Worm (Caenorhabditis elegans) whole organism, L4 larva: ENCODE results near the gene F17E9.18.

Experiments
- F26F4.8 ChIP-seq: fragments of 200-800 bp; sonication (Bioruptor generic); conservative IDR thresholded peaks from 2 replicates; pipeline ENCODE4 v1.3.6; 2022; ENCODE audit warnings: missing genetic modification characterization, missing compliant biosample characterization
- T26A8.4 ChIP-seq: fragments of 200-800 bp; sonication (Bioruptor generic); IDR thresholded peaks from 2 replicates; pipeline ENCODE4 v1.3.6; 2022; ENCODE audit warnings: missing genetic modification characterization, missing compliant biosample characterization
- Y105C5A.15 ChIP-seq: fragments of 200-800 bp; sonication (Bioruptor generic); IDR thresholded peaks from 2 replicates; pipeline ENCODE4 v1.3.6; 2022; ENCODE audit warnings: missing genetic modification characterization, missing compliant biosample characterization
- Y75B8A.6 ChIP-seq: fragments of 200-800 bp; sonication (Bioruptor generic); IDR thresholded peaks from 2 replicates; pipeline ENCODE4 v1.3.6; 2022; ENCODE audit warnings: missing genetic modification reagents, missing genetic modification characterization, missing compliant biosample characterization
- ZK337.2 ChIP-seq: fragments of 200-800 bp; sonication (Bioruptor generic); IDR thresholded peaks from 2 replicates; pipeline ENCODE4 v1.3.6; 2022; ENCODE audit warnings: missing genetic modification reagents, missing genetic modification characterization, missing compliant biosample characterization
- aha-1 ChIP-seq: fragments of 150-350 bp; peaks from one replicate; lab custom pipeline; 2014; ENCODE audit warnings: missing biosample characterization, missing genetic modification characterization
- arid-1 ChIP-seq: fragments of 200-800 bp; sonication (Bioruptor generic); conservative IDR thresholded peaks from 2 replicates; pipeline ENCODE4 v1.3.6; 2022; ENCODE audit warnings: missing genetic modification reagents, missing genetic modification characterization, missing compliant biosample characterization
- attf-4 ChIP-seq: sonication (generic microtip); optimal IDR thresholded peaks from 3 replicates; lab custom pipeline; 2017; ENCODE audit warnings: missing biosample characterization, missing genetic modification characterization
- ceh-44 ChIP-seq: fragments of 200-800 bp; sonication (Bioruptor generic); IDR thresholded peaks from 2 replicates; pipeline ENCODE4 v1.3.6; 2022; ENCODE audit warnings: missing genetic modification reagents, missing genetic modification characterization, missing compliant biosample characterization
- ces-1 ChIP-seq: fragments of 150-350 bp; sonication (generic microtip); optimal IDR thresholded peaks from 4 replicates; lab custom pipeline; 2014; ENCODE audit warnings: missing biosample characterization, missing genetic modification reagents, missing genetic modification characterization
- ctbp-1 ChIP-seq: fragments of 200-800 bp; sonication (Bioruptor generic); IDR thresholded peaks from 2 replicates; pipeline ENCODE4 v1.3.6; 2022; ENCODE audit warnings: missing genetic modification reagents, missing genetic modification characterization, missing compliant biosample characterization
- dmd-9 ChIP-seq: fragments of 200-800 bp; sonication (Bioruptor generic); IDR thresholded peaks from 2 replicates; pipeline ENCODE4 v1.3.6; 2022; ENCODE audit warnings: missing genetic modification reagents, missing genetic modification characterization, missing compliant biosample characterization
- dpl-1 ChIP-seq: fragments of 150-350 bp; optimal IDR thresholded peaks from 2 replicates; lab custom pipeline; 2014; ENCODE audit warnings: missing biosample characterization, missing genetic modification reagents, missing genetic modification characterization
- duxl-1 ChIP-seq: sonication (generic microtip); optimal IDR thresholded peaks from 2 replicates; lab custom pipeline; 2016; ENCODE audit warnings: mild to moderate bottlenecking, missing genetic modification characterization, moderate library complexity, missing compliant biosample characterization; ENCODE audit not compliant: poor library complexity
- dve-1 ChIP-seq: sonication (generic microtip); optimal IDR thresholded peaks from 2 replicates; lab custom pipeline; 2017; ENCODE audit warnings: antibody characterized with exemption, mild to moderate bottlenecking, missing genetic modification characterization, missing compliant biosample characterization; ENCODE audit not compliant: insufficient read depth
- egl-27 ChIP-seq: sonication (generic microtip); optimal IDR thresholded peaks from 3 replicates; lab custom pipeline; 2017; ENCODE audit warnings: missing biosample characterization, missing genetic modification reagents, missing genetic modification characterization
- hlh-30 ChIP-seq: sonication (generic microtip); optimal IDR thresholded peaks from 2 replicates; lab custom pipeline; 2017; ENCODE audit warnings: antibody characterized with exemption, mild to moderate bottlenecking, missing genetic modification characterization, missing compliant biosample characterization; ENCODE audit not compliant: insufficient read depth
- jun-1 ChIP-seq: fragments of 150-350 bp; optimal IDR thresholded peaks from 2 replicates; lab custom pipeline; 2014; ENCODE audit warnings: missing biosample characterization, missing genetic modification reagents, missing genetic modification characterization
- lin-13 ChIP-seq: fragments of 150-350 bp; optimal IDR thresholded peaks from 2 replicates; lab custom pipeline; 2014; ENCODE audit warnings: missing biosample characterization, missing genetic modification reagents, missing genetic modification characterization
- lin-29 ChIP-seq: fragments of 200-800 bp; sonication (Bioruptor generic); IDR thresholded peaks from 2 replicates; pipeline ENCODE4 v1.3.6; 2022; ENCODE audit warnings: missing genetic modification reagents, missing genetic modification characterization, missing compliant biosample characterization
- lin-38 ChIP-seq: fragments of 200-800 bp; sonication (Bioruptor generic); IDR thresholded peaks from 2 replicates; pipeline ENCODE4 v1.3.6; 2022; ENCODE audit warnings: missing genetic modification reagents, missing genetic modification characterization, missing compliant biosample characterization
- madf-9 ChIP-seq: fragments of 200-800 bp; sonication (Bioruptor generic); conservative IDR thresholded peaks from 2 replicates; pipeline ENCODE4 v1.3.6; 2022; ENCODE audit warnings: missing genetic modification reagents, missing genetic modification characterization, missing compliant biosample characterization
- mdt-29 ChIP-seq: fragments of 200-800 bp; sonication (Bioruptor generic); IDR thresholded peaks from 2 replicates; pipeline ENCODE4 v1.3.6; 2022; ENCODE audit warnings: missing genetic modification reagents, missing genetic modification characterization, missing compliant biosample characterization
- mes-2 ChIP-seq: sonication (generic microtip); optimal IDR thresholded peaks from 2 replicates; lab custom pipeline; 2016; ENCODE audit warnings: missing genotype, mild to moderate bottlenecking, missing genetic modification characterization, missing compliant biosample characterization; ENCODE audit not compliant: poor library complexity, severe bottlenecking
- nhr-111 ChIP-seq: fragments of 200-800 bp; sonication (Bioruptor generic); optimal IDR thresholded peaks from 2 replicates; lab custom pipeline; 2018; ENCODE audit warnings: mild to moderate bottlenecking, missing genetic modification characterization, missing compliant biosample characterization
- nhr-48 ChIP-seq: sonication (generic microtip); optimal IDR thresholded peaks from 2 replicates; lab custom pipeline; 2016; ENCODE audit warnings: mild to moderate bottlenecking, missing genetic modification characterization, missing compliant biosample characterization
- nhr-6 ChIP-seq: fragments of 150-350 bp; optimal IDR thresholded peaks from 2 replicates; lab custom pipeline; 2014; ENCODE audit warnings: missing biosample characterization, missing genetic modification characterization
- pqm-1 ChIP-seq: sonication (generic microtip); optimal IDR thresholded peaks from 2 replicates; lab custom pipeline; 2017; ENCODE audit warnings: missing biosample characterization, missing genetic modification characterization
- rbr-2 ChIP-seq: sonication (generic microtip); optimal IDR thresholded peaks from 2 replicates; lab custom pipeline; 2016; ENCODE audit warnings: missing genotype, missing genetic modification characterization, missing compliant biosample characterization
- set-16 ChIP-seq: fragments of 200-800 bp; sonication (Bioruptor generic); IDR thresholded peaks from 2 replicates; pipeline ENCODE4 v1.3.6; 2022; ENCODE audit warnings: missing genetic modification reagents, missing genetic modification characterization, missing compliant biosample characterization
- unc-62 ChIP-seq, 3 experiments: fragments of 150-350 bp in 1 of 3; sonication (generic microtip); optimal IDR thresholded peaks in 2 of 3; peaks in 1 of 3; 1 replicate in 1 of 3; 2 replicates in 2 of 3; lab custom pipeline; 2014 to 2017; ENCODE audit warnings: missing biosample characterization in 3 of 3, missing genetic modification characterization in 3 of 3, missing genetic modification reagents in 3 of 3, missing genotype in 1 of 3
- vab-7 ChIP-seq: fragments of 200-800 bp; sonication (Bioruptor generic); IDR thresholded peaks from 2 replicates; pipeline ENCODE4 v1.3.6; 2022; ENCODE audit warnings: missing genetic modification reagents, missing genetic modification characterization, missing compliant biosample characterization
- zag-1 ChIP-seq: fragments of 150-350 bp; optimal IDR thresholded peaks from 2 replicates; lab custom pipeline; 2014; ENCODE audit warnings: missing biosample characterization, missing genetic modification characterization
- zfp-3 ChIP-seq: fragments of 200-800 bp; sonication (Bioruptor generic); conservative IDR thresholded peaks from 2 replicates; pipeline ENCODE4 v1.3.6; 2022; ENCODE audit warnings: missing genetic modification reagents, missing genetic modification characterization, missing compliant biosample characterization
- ztf-7 ChIP-seq: fragments of 150-350 bp; optimal IDR thresholded peaks from 2 replicates; lab custom pipeline; 2014; ENCODE audit warnings: missing biosample characterization, missing genetic modification characterization

F17E9.18 gene

ce11 chrIV:8333988-8334863 is 12.7 kb downstream of the F17E9.18 start, which contains the start of gene his-32 (continued):
- TF ChIP-seq ceh-44 (no peak), rbr-2 (peak; percentile 69), vab-7 (GFP tag; lab: Robert Waterston, UW) (no peak), Y75B8A.6 (GFP tag; lab: Robert Waterston, UW) (no peak), arid-1 (GFP tag; lab: Robert Waterston, UW) (no peak), lin-38 (GFP tag; lab: Robert Waterston, UW) (no peak), dpl-1 (peak; percentile 0), hlh-30 (tag; lab: Kevin White, UChicago) (no peak), aha-1 (peak; percentile 15), attf-4 (no peak), nhr-111 (GFP tag; lab: Kevin White, UChicago) (no peak), nhr-6 (tag; lab: Kevin White, UChicago) (peak; percentile 85), T26A8.4 (GFP tag; lab: Robert Waterston, UW) (no peak), Y105C5A.15 (no peak), dve-1 (tag; lab: Kevin White, UChicago) (no peak)
- TF ChIP-seq, all 104 proteins: peak for 9

ce11 chrIV:8333954-8333987 is 13.2 kb downstream of the F17E9.18 start, which contains the start of gene his-31:
Gene his-31 (minus strand): TSS chrIV:8333983.
- no peak for TF ChIP-seq ZK337.2 (GFP tag; lab: Robert Waterston, UW)
- TF ChIP-seq zag-1 (tag; lab: Kevin White, UChicago) = no peak
- no peak for TF ChIP-seq lin-38 (GFP tag; lab: Robert Waterston, UW)
- no peak for TF ChIP-seq Y75B8A.6 (GFP tag; lab: Robert Waterston, UW)
- no peak for TF ChIP-seq ces-1
- TF ChIP-seq ctbp-1 (GFP tag; lab: Robert Waterston, UW) = no peak
- no peak for TF ChIP-seq rbr-2
- no peak for TF ChIP-seq duxl-1 (tag; lab: Kevin White, UChicago)
- TF ChIP-seq zfp-3 = no peak
- TF ChIP-seq dmd-9 = no peak

ce11 chrIV:8333554-8333953 is 13.4 kb downstream of the F17E9.18 start:
- no peak for TF ChIP-seq F26F4.8 (GFP tag; lab: Robert Waterston, UW)
- no peak for TF ChIP-seq ztf-7 (tag; lab: Kevin White, UChicago)
- TF ChIP-seq lin-29 = no peak
- no peak for TF ChIP-seq lin-13 (GFP tag; lab: Kevin White, UChicago)
- TF ChIP-seq egl-27 = no peak
- TF ChIP-seq rbr-2 = no peak
- no peak for TF ChIP-seq dmd-9
- TF ChIP-seq Y75B8A.6 (GFP tag; lab: Robert Waterston, UW) = no peak
- no peak for TF ChIP-seq mdt-29 (GFP tag; lab: Robert Waterston, UW)
- no peak for TF ChIP-seq vab-7 (GFP tag; lab: Robert Waterston, UW)
- no peak for TF ChIP-seq mes-2 (tag; lab: Kevin White, UChicago)
- no peak for TF ChIP-seq madf-9 (GFP tag; lab: Robert Waterston, UW)
- no peak for TF ChIP-seq jun-1 (tag; lab: Kevin White, UChicago)
- no peak for TF ChIP-seq pqm-1 (tag; lab: Kevin White, UChicago)

DNA sequence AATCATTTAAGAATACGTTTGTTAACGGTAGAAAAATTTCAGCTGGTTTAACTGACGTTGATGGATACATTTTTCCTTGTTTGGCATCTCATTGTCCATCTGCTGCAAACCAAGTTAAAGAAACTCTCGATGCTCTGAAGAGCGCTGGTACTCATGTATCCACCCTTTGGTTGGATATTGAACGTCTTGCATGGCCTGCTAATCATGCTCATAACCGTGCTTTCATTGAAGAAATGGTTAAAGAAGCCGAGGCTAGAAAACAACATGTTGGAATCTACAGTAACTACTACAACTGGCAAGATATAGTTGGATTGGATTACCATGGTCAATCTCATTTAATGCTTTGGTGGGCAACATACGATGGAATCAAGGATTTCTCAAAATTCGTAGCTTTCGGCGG is 13.9 kb downstream of the F17E9.18 start:
- TF ChIP-seq nhr-48 (no peak), egl-27 (no peak), pqm-1 (tag; lab: Kevin White, UChicago) (no peak), set-16 (GFP tag; lab: Robert Waterston, UW) (no peak), unc-62 (GFP tag; optimal IDR thresholded peaks at IDR 0.05 in 1 of 2; lab: Kevin White, UChicago) (peak in 1 of 2 experiments; percentile 97), unc-62 (tag; optimal IDR thresholded peaks at IDR 0.05; lab: Kevin White, UChicago) (no peak)
